Worm (Caenorhabditis elegans): ENCODE results near the gene C33H5.16.
A peak's percentile ranks its signal among the peaks of the same experiment; 100 is the strongest.

C33H5.16 gene

DNA sequence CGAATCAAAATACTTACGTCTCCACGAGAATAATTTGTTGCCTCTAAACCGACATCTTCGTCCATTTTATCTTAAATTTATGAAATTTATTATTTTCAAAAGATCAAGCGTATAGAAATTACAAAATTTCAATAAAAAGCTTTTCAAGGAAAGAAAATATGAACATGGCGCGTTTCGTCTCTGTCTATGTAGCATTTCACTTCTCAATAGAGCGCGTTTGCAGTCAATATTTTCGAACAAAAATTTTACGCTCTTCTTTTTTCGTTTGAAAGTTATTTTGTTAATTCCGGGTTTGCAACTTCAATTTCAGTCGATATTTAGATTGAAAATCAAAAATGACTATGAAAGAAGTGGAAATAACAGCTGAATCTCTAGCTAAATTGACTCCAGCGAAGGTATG, 28.9 kb downstream of the C33H5.16 start, which contains the start of the genes hcf-1 and swd-2.2:
Gene hcf-1 (minus strand): TSS at position 70 of the 400 bp plus-strand sequence.
Gene swd-2.2 (plus strand): TSS at position 206 of the 400 bp plus-strand sequence.
- TF ChIP-seq F10B5.3 (tag; optimal IDR thresholded peaks at IDR 0.05) = no peak
- peak; percentile 50 for TF ChIP-seq aha-1 (tag)
- TF ChIP-seq lsy-2 (tag; optimal IDR thresholded peaks at IDR 0.05) = peak in 1 of 2 experiments; percentile 63
- peak; percentile 8 for TF ChIP-seq nhr-77 (tag; optimal IDR thresholded peaks at IDR 0.05)
- no peak for TF ChIP-seq egl-27 (tag; optimal IDR thresholded peaks at IDR 0.05)
- no peak for TF ChIP-seq ceh-62 (tag; optimal IDR thresholded peaks at IDR 0.05)
- TF ChIP-seq skn-1 (tag; optimal IDR thresholded peaks at IDR 0.05) = no peak
- TF ChIP-seq lin-38 (GFP tag; IDR thresholded peaks at IDR 0.05) = peak; percentile 93
- no peak for TF ChIP-seq ceh-32 (tag; optimal IDR thresholded peaks at IDR 0.05; ENCODE audit: poor library complexity)
- peak; percentile 43 for TF ChIP-seq mes-2 (tag; optimal IDR thresholded peaks at IDR 0.05; ENCODE audit: poor library complexity, severe bottlenecking)
- no peak for TF ChIP-seq madf-5 (GFP tag; IDR thresholded peaks at IDR 0.05)
- no peak for TF ChIP-seq set-16 (GFP tag; IDR thresholded peaks at IDR 0.05)
- TF ChIP-seq nhr-28 (tag; optimal IDR thresholded peaks at IDR 0.05) = peak; percentile 22
- peak; percentile 58 for TF ChIP-seq dpl-1 (GFP tag; optimal IDR thresholded peaks at IDR 0.05)
- no peak for TF ChIP-seq lin-29 (GFP tag; IDR thresholded peaks at IDR 0.05)
- TF ChIP-seq D1046.2 (GFP tag; IDR thresholded peaks at IDR 0.05) = no peak
- peak; percentile 47 for TF ChIP-seq T20F7.1 (GFP tag; optimal IDR thresholded peaks at IDR 0.05)

DNA sequence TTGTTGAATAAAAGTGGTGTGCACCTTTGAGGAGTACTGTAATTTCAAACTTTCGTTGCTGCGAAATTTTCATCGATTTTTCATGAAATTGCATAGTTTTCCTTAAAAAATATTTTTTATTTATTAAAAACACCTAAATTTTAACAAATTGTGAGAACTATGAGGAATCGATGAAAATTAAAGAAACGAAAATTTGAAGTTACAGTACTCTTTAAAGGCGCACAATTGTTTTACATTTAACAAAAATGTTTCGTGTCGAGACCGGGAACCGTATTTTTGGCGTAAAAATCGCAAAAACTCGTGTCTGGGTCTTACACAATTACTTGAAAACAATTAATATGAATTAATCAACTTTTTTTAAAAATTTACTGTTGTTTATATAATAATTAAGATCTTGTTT, 33.0 kb downstream of the C33H5.16 start, which contains the start of gene rdl-1:
Gene rdl-1 (minus strand): TSS at position 101 of the 400 bp plus-strand sequence.
- TF ChIP-seq T20F7.1 (GFP tag; optimal IDR thresholded peaks at IDR 0.05) (no peak), Y75B8A.6 (GFP tag; IDR thresholded peaks at IDR 0.05) (no peak), snpc-4 (tag; optimal IDR thresholded peaks at IDR 0.05) (no peak), nhr-42 (GFP tag; IDR thresholded peaks at IDR 0.05) (no peak), hlh-11 (tag; optimal IDR thresholded peaks at IDR 0.05) (no peak), F49E8.2 (tag; optimal IDR thresholded peaks at IDR 0.05; ENCODE audit: borderline replicate concordance) (no peak), nhr-102 (tag; optimal IDR thresholded peaks at IDR 0.05) (no peak), snpc-1.2 (GFP tag; IDR thresholded peaks at IDR 0.05) (no peak), zip-2 (tag; optimal IDR thresholded peaks at IDR 0.05) (no peak), ZK337.2 (GFP tag; IDR thresholded peaks at IDR 0.05) (no peak), ztf-11 (tag; optimal IDR thresholded peaks at IDR 0.05) (no peak), hif-1 (tag; optimal IDR thresholded peaks at IDR 0.05) (no peak), dmd-6 (GFP tag; IDR thresholded peaks at IDR 0.05) (no peak)

DNA sequence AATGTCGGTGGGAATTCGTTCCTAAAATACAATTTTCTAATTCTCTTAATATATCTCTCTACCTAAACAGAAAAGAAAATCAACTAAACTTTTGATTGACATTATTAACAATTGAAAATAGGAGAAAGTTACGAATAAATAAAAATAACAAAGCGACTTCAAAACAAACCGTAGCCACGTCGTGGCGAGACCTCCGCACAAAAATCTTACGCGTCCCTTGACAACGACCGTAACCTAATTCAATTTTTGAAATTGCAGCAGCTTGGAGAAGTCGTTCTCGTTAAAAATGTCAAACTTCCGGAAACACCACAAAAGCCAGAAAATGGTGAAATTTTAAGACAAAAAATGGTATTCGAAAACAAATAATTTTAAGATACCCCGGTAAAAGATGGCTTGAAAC, 38.8 kb downstream of the C33H5.16 start:
- no peak for TF ChIP-seq sdz-12 (GFP tag; optimal IDR thresholded peaks at IDR 0.05)
- TF ChIP-seq spr-1 (tag; optimal IDR thresholded peaks at IDR 0.05) = no peak
- TF ChIP-seq ztf-7 (tag; optimal IDR thresholded peaks at IDR 0.05) = no peak
- TF ChIP-seq unc-62 (GFP tag; optimal IDR thresholded peaks at IDR 0.05 in 1 of 2) = peak in 1 of 2 experiments; percentile 73
- no peak for TF ChIP-seq unc-62 (tag; optimal IDR thresholded peaks at IDR 0.05)
- no peak for TF ChIP-seq zip-11 (GFP tag; IDR thresholded peaks at IDR 0.05)
- TF ChIP-seq nhr-6 (tag; optimal IDR thresholded peaks at IDR 0.05) = no peak
- TF ChIP-seq snpc-1.2 (GFP tag; IDR thresholded peaks at IDR 0.05) = peak; percentile 67; the same call in 1 of the 2 replicates
- TF ChIP-seq nhr-42 (GFP tag; IDR thresholded peaks at IDR 0.05) = no peak
- no peak for TF ChIP-seq attf-4 (tag; optimal IDR thresholded peaks at IDR 0.05)
- no peak for TF ChIP-seq hif-1 (tag; optimal IDR thresholded peaks at IDR 0.05)
- no peak for TF ChIP-seq mes-2 (tag; optimal IDR thresholded peaks at IDR 0.05; ENCODE audit: poor library complexity, severe bottlenecking)
- no peak for TF ChIP-seq ama-1 (optimal IDR thresholded peaks at IDR 0.05)
- TF ChIP-seq hlh-30 (tag; optimal IDR thresholded peaks at IDR 0.05; ENCODE audit: insufficient read depth) = no peak
- TF ChIP-seq lim-7 (GFP tag; IDR thresholded peaks at IDR 0.05) = no peak
- no peak for TF ChIP-seq gei-8 (GFP tag; optimal IDR thresholded peaks at IDR 0.05)
- no peak for TF ChIP-seq daf-19 (GFP tag; conservative IDR thresholded peaks at IDR 0.05)
- TF ChIP-seq lin-38 (GFP tag; IDR thresholded peaks at IDR 0.05) = 0 out of 2 replicates have a peak, but pooled peaks have one; percentile 5
- no peak for TF ChIP-seq egl-27 (tag; optimal IDR thresholded peaks at IDR 0.05)
- no peak for TF ChIP-seq saeg-2 (GFP tag; IDR thresholded peaks at IDR 0.05)
